Fruit fly (Drosophila melanogaster) whole organism, embryonic: Measurements from ENCODE around the gene CBP.

Experiments
- CG11093 ChIP-seq: fragments of 200-800 bp; sonication (Bioruptor generic); IDR thresholded peaks from 3 replicates; pipeline ENCODE4 v1.3.6; 2022; ENCODE audit warnings: missing biosample characterization, missing genetic modification characterization
- CG12104 ChIP-seq: fragments of 200-800 bp; sonication (Bioruptor generic); optimal IDR thresholded peaks from 3 replicates; lab custom pipeline; 2016; ENCODE audit warnings: missing biosample characterization, missing genetic modification characterization
- CG12299 ChIP-seq: fragments of 200-800 bp; sonication (Bioruptor generic); optimal IDR thresholded peaks from 2 replicates; lab custom pipeline; 2018; ENCODE audit warnings: missing biosample characterization, mild to moderate bottlenecking, missing genetic modification characterization
- CG12659 ChIP-seq: fragments of 200-800 bp; sonication (Bioruptor generic); optimal IDR thresholded peaks from 3 replicates; lab custom pipeline; 2017; ENCODE audit warnings: mild to moderate bottlenecking, missing biosample characterization, missing genetic modification reagents, missing genetic modification characterization
- CG14860 ChIP-seq: fragments of 200-800 bp; sonication (Bioruptor generic); IDR thresholded peaks from 3 replicates; pipeline ENCODE4 v1.3.6; 2022; ENCODE audit warnings: missing biosample characterization, missing genetic modification characterization; ENCODE audit not compliant: partially characterized antibody
- CG15011 ChIP-seq: fragments of 200-800 bp; sonication (Bioruptor generic); optimal IDR thresholded peaks from 3 replicates; lab custom pipeline; 2018; ENCODE audit warnings: missing biosample characterization, mild to moderate bottlenecking, missing genetic modification characterization
- CG15073 ChIP-seq: fragments of 200-800 bp; sonication (Bioruptor generic); optimal IDR thresholded peaks from 2 replicates; lab custom pipeline; 2016; ENCODE audit warnings: missing biosample characterization, missing genetic modification characterization
- CG15696 ChIP-seq: fragments of 200-800 bp; sonication (Bioruptor generic); optimal IDR thresholded peaks from 2 replicates; lab custom pipeline; 2019; ENCODE audit warnings: missing biosample characterization, mild to moderate bottlenecking, missing genetic modification characterization, moderate library complexity
- CG16815 ChIP-seq: fragments of 200-800 bp; sonication (Bioruptor generic); optimal IDR thresholded peaks from 3 replicates; lab custom pipeline; 2017; ENCODE audit warnings: missing biosample characterization, mild to moderate bottlenecking, missing genetic modification characterization
- CG17568 ChIP-seq: fragments of 200-800 bp; sonication (Bioruptor generic); optimal IDR thresholded peaks from 2 replicates; lab custom pipeline; 2018; ENCODE audit warnings: missing biosample characterization, mild to moderate bottlenecking, missing genetic modification characterization, moderate library complexity
- CG30020 ChIP-seq: fragments of 200-800 bp; optimal IDR thresholded peaks from 2 replicates; lab custom pipeline; 2019; ENCODE audit warnings: missing biosample characterization, mild to moderate bottlenecking, missing genetic modification characterization, moderate library complexity
- CG30431 ChIP-seq: fragments of 200-800 bp; sonication (Bioruptor generic); optimal IDR thresholded peaks from 2 replicates; lab custom pipeline; 2017; ENCODE audit warnings: missing biosample characterization, missing genetic modification characterization
- CG3847 ChIP-seq: fragments of 200-800 bp; sonication (Bioruptor generic); IDR thresholded peaks from 2 replicates; pipeline ENCODE4 v1.3.6; 2022; ENCODE audit warnings: missing biosample characterization, missing genetic modification characterization
- CG7372 ChIP-seq: fragments of 200-800 bp; sonication (Bioruptor generic); IDR thresholded peaks from 2 replicates; pipeline ENCODE4 v1.3.6; 2022; ENCODE audit warnings: missing biosample characterization, missing genetic modification characterization
- CG7987 ChIP-seq: fragments of 200-800 bp; sonication (Bioruptor generic); optimal IDR thresholded peaks from 2 replicates; lab custom pipeline; 2018; ENCODE audit warnings: missing biosample characterization, mild to moderate bottlenecking, missing genetic modification characterization, moderate library complexity
- CG9727 ChIP-seq: fragments of 200-800 bp; sonication (Bioruptor generic); optimal IDR thresholded peaks from 3 replicates; lab custom pipeline; 2017; ENCODE audit warnings: missing biosample characterization, mild to moderate bottlenecking, missing genetic modification characterization
- CG9876 ChIP-seq: fragments of 200-800 bp; sonication (Bioruptor generic); optimal IDR thresholded peaks from 2 replicates; lab custom pipeline; 2016; ENCODE audit warnings: missing biosample characterization, missing genetic modification characterization
- CG9932 ChIP-seq: fragments of 200-800 bp; sonication (Bioruptor generic); IDR thresholded peaks from 2 replicates; pipeline ENCODE4 v1.3.6; 2022; ENCODE audit warnings: missing biosample characterization, missing genetic modification characterization
- H2.0 ChIP-seq: fragments of 200-800 bp; sonication (Bioruptor generic); IDR thresholded peaks from 2 replicates; pipeline ENCODE4 v1.3.6; 2022; ENCODE audit warnings: missing biosample characterization, missing genetic modification characterization
- Hmr ChIP-seq: fragments of 200-800 bp; sonication (Bioruptor generic); optimal IDR thresholded peaks from 3 replicates; lab custom pipeline; 2017; ENCODE audit warnings: mild to moderate bottlenecking, missing biosample characterization, missing genetic modification reagents, missing genetic modification characterization
- Hr3 ChIP-seq: fragments of 200-800 bp; sonication (Bioruptor generic); optimal IDR thresholded peaks from 3 replicates; lab custom pipeline; 2016; ENCODE audit warnings: missing biosample characterization, missing genetic modification characterization
- Hr78 ChIP-seq, 2 experiments: fragments of 200-800 bp in 1 of 2; fragments of >200 bp in 1 of 2; sonication (Bioruptor generic) in 1 of 2; optimal IDR thresholded peaks; 2 replicates each; lab custom pipeline; 2017 to 2019; ENCODE audit warnings: missing biosample characterization in 2 of 2, missing genetic modification characterization in 2 of 2, mild to moderate bottlenecking in 1 of 2, moderate library complexity in 1 of 2
- Spps ChIP-seq: fragments of 200-800 bp; sonication (Bioruptor generic); optimal IDR thresholded peaks from 2 replicates; lab custom pipeline; 2018; ENCODE audit warnings: missing biosample characterization, mild to moderate bottlenecking, missing genetic modification characterization
- Sry-δ ChIP-seq: fragments of 200-800 bp; sonication (Bioruptor generic); optimal IDR thresholded peaks from 2 replicates; lab custom pipeline; 2016; ENCODE audit warnings: missing biosample characterization, missing genetic modification characterization
- Stat92E ChIP-seq, 3 experiments: fragments of >200 bp in 2 of 3; fragments of 200-800 bp in 1 of 3; sonication (Bioruptor generic) in 1 of 3; optimal IDR thresholded peaks; 2 replicates each; lab custom pipeline; 2017 to 2019; ENCODE audit warnings: missing biosample characterization in 3 of 3, missing genetic modification characterization in 3 of 3, mild to moderate bottlenecking in 1 of 3, moderate library complexity in 1 of 3
- Vsx1 ChIP-seq: fragments of 200-800 bp; sonication (Bioruptor generic); optimal IDR thresholded peaks from 2 replicates; lab custom pipeline; 2017; ENCODE audit warnings: missing biosample characterization, mild to moderate bottlenecking, missing genetic modification characterization, missing genetic modification reagents
- bowl ChIP-seq: fragments of 200-800 bp; sonication (Bioruptor generic); IDR thresholded peaks from 2 replicates; pipeline ENCODE4 v1.3.6; 2022; ENCODE audit warnings: missing biosample characterization, missing genetic modification characterization
- cas ChIP-seq: fragments of 200-800 bp; sonication (Bioruptor generic); IDR thresholded peaks from 2 replicates; pipeline ENCODE4 v1.3.6; 2022; ENCODE audit warnings: missing biosample characterization, missing genetic modification characterization
- cato ChIP-seq: fragments of 200-800 bp; sonication (Bioruptor generic); optimal IDR thresholded peaks from 2 replicates; lab custom pipeline; 2016; ENCODE audit warnings: missing biosample characterization, missing genetic modification characterization, borderline replicate concordance
- caup ChIP-seq: fragments of 200-800 bp; sonication (Bioruptor generic); optimal IDR thresholded peaks from 3 replicates; lab custom pipeline; 2017; ENCODE audit warnings: missing biosample characterization, mild to moderate bottlenecking, missing genetic modification characterization, moderate library complexity; ENCODE audit not compliant: severe bottlenecking
- chn ChIP-seq: fragments of 200-800 bp; sonication (Bioruptor generic); optimal IDR thresholded peaks from 2 replicates; lab custom pipeline; 2016; ENCODE audit warnings: missing biosample characterization, missing genetic modification characterization
- en ChIP-seq: fragments of 200-800 bp; sonication (Bioruptor generic); optimal IDR thresholded peaks from 2 replicates; lab custom pipeline; 2016; ENCODE audit warnings: missing biosample characterization, missing genetic modification characterization
- fd96Cb ChIP-seq: fragments of 200-800 bp; sonication (Bioruptor generic); optimal IDR thresholded peaks from 2 replicates; lab custom pipeline; 2018; ENCODE audit warnings: missing biosample characterization, mild to moderate bottlenecking, missing genetic modification characterization, moderate library complexity
- fru ChIP-seq: fragments of >200 bp; optimal IDR thresholded peaks from 2 replicates; lab custom pipeline; 2017
- gce ChIP-seq: fragments of 200-800 bp; sonication (Bioruptor generic); IDR thresholded peaks from 3 replicates; pipeline ENCODE4 v1.3.6; 2022; ENCODE audit warnings: missing biosample characterization, missing genetic modification characterization
- grau ChIP-seq: fragments of 200-800 bp; optimal IDR thresholded peaks from 3 replicates; lab custom pipeline; 2019; ENCODE audit warnings: missing biosample characterization, mild to moderate bottlenecking, missing genetic modification characterization, moderate library complexity
- gro ChIP-seq: fragments of 200-800 bp; sonication (Bioruptor generic); optimal IDR thresholded peaks from 2 replicates; lab custom pipeline; 2016; ENCODE audit warnings: missing biosample characterization, missing genetic modification characterization
- insv ChIP-seq, 2 experiments: fragments of 200-800 bp; sonication (Bioruptor generic); optimal IDR thresholded peaks; 3 replicates each; lab custom pipeline; 2016 to 2018; ENCODE audit warnings: missing biosample characterization in 2 of 2, missing genetic modification characterization in 2 of 2
- inv ChIP-seq: fragments of 200-800 bp; sonication (Bioruptor generic); IDR thresholded peaks from 2 replicates; pipeline ENCODE4 v1.3.6; 2022; ENCODE audit warnings: missing biosample characterization, missing genetic modification characterization; ENCODE audit not compliant: partially characterized antibody
- ken ChIP-seq: fragments of 200-800 bp; sonication (Bioruptor generic); IDR thresholded peaks from 3 replicates; pipeline ENCODE4 v1.3.6; 2022; ENCODE audit warnings: missing biosample characterization, missing genetic modification characterization
- lola ChIP-seq, 3 experiments: fragments of >200 bp in 2 of 3; fragments of 200-800 bp in 1 of 3; sonication (Bioruptor generic) in 1 of 3; optimal IDR thresholded peaks; 2 replicates each; lab custom pipeline; 2017 to 2019; ENCODE audit warnings: missing biosample characterization in 3 of 3, missing genetic modification characterization in 3 of 3, mild to moderate bottlenecking in 1 of 3, moderate library complexity in 1 of 3
- pros ChIP-seq: fragments of 200-800 bp; sonication (Bioruptor generic); optimal IDR thresholded peaks from 3 replicates; lab custom pipeline; 2019; ENCODE audit warnings: missing biosample characterization, mild to moderate bottlenecking, missing genetic modification characterization, moderate library complexity
- ssp ChIP-seq: fragments of 200-800 bp; sonication (Bioruptor generic); IDR thresholded peaks from 2 replicates; pipeline ENCODE4 v1.3.6; 2022; ENCODE audit warnings: missing biosample characterization, missing genetic modification characterization
- tap ChIP-seq: fragments of 200-800 bp; optimal IDR thresholded peaks from 3 replicates; lab custom pipeline; 2019; ENCODE audit warnings: missing biosample characterization, mild to moderate bottlenecking, missing genetic modification characterization, moderate library complexity
- tgo ChIP-seq: fragments of 200-800 bp; sonication (Bioruptor generic); IDR thresholded peaks from 3 replicates; pipeline ENCODE4 v1.3.6; 2022; ENCODE audit warnings: missing biosample characterization, missing genetic modification characterization
- tio ChIP-seq: fragments of 200-800 bp; sonication (Bioruptor generic); optimal IDR thresholded peaks from 2 replicates; lab custom pipeline; 2017; ENCODE audit warnings: missing biosample characterization, missing genetic modification characterization, inconsistent platforms
- tll ChIP-seq, 2 experiments: fragments of 200-800 bp in 1 of 2; fragments of >200 bp in 1 of 2; sonication (Bioruptor generic) in 1 of 2; optimal IDR thresholded peaks; 2 replicates each; lab custom pipeline; 2017 to 2019; ENCODE audit warnings: missing biosample characterization in 2 of 2, missing genetic modification characterization in 2 of 2, mild to moderate bottlenecking in 1 of 2, moderate library complexity in 1 of 2
- yki ChIP-seq: fragments of >200 bp; optimal IDR thresholded peaks from 3 replicates; lab custom pipeline; 2018

Gene CBP

dm6 chrX:7293133-7293873 is 43.8 kb upstream of the CBP start (continued):
- TF ChIP-seq grau, result peak; percentile 70
- peak; percentile 67 for TF ChIP-seq tio
- TF ChIP-seq caup (GFP tag; lab: Kevin White, UChicago), result peak; percentile 23
- peak; percentile 76 for TF ChIP-seq CG16815 (GFP tag; lab: Kevin White, UChicago)
- TF ChIP-seq CG11093 (GFP tag; lab: Robert Waterston, UW), result peak; percentile 79
- TF ChIP-seq chn, result peak; percentile 83
- TF ChIP-seq cas (GFP tag; lab: Robert Waterston, UW), result 0 out of 2 replicates have a peak, but pooled peaks have one; percentile 35
- TF ChIP-seq ken (GFP tag; lab: Robert Waterston, UW), result peak; percentile 92
- TF ChIP-seq CG12299 (tag; lab: Kevin White, UChicago), result peak; percentile 43
- peak; percentile 56 for TF ChIP-seq Vsx1
- no peak for TF ChIP-seq Stat92E (GFP tag; optimal IDR thresholded peaks at IDR 0.05; lab: Kevin White, UChicago)
- TF ChIP-seq ssp, result peak; percentile 61
- TF ChIP-seq fd96Cb (tag; lab: Kevin White, UChicago), result peak; percentile 90
- TF ChIP-seq gro (GFP tag; lab: Kevin White, UChicago), result no peak
- peak; percentile 64 for TF ChIP-seq CG12659 (GFP tag; lab: Kevin White, UChicago)
- peak; percentile 87 for TF ChIP-seq CG15696 (tag; lab: Kevin White, UChicago)
- TF ChIP-seq cato, result peak; percentile 65
- TF ChIP-seq Hmr (GFP tag; lab: Kevin White, UChicago), result peak; percentile 25
- TF ChIP-seq CG12104 (GFP tag; lab: Kevin White, UChicago), result peak; percentile 62
- peak in 1 of 2 experiments; percentile 54 for TF ChIP-seq Hr78 (GFP tag; optimal IDR thresholded peaks at IDR 0.05; lab: Kevin White, UChicago)
- TF ChIP-seq Sry-δ (GFP tag; lab: Kevin White, UChicago), result peak; percentile 40
- TF ChIP-seq yki, result peak; percentile 31
- TF ChIP-seq H2.0, result peak; percentile 81
- peak; percentile 47 for TF ChIP-seq pros (GFP tag; lab: Kevin White, UChicago)
- TF ChIP-seq CG14860, result no peak
- TF ChIP-seq CG30020 (tag; lab: Kevin White, UChicago), result peak; percentile 35
- TF ChIP-seq inv (GFP tag; lab: Robert Waterston, UW), result no peak
- TF ChIP-seq tgo (GFP tag; lab: Robert Waterston, UW), result peak; percentile 64
- peak in 1 of 3 experiments; percentile 83 for TF ChIP-seq lola (GFP tag; optimal IDR thresholded peaks at IDR 0.05; lab: Kevin White, UChicago)
- peak; percentile 75 for TF ChIP-seq CG9727 (GFP tag; lab: Kevin White, UChicago)
- TF ChIP-seq tap (tag; lab: Kevin White, UChicago), result peak; percentile 85
- TF ChIP-seq CG7987 (GFP tag; lab: Kevin White, UChicago), result peak; percentile 45
- peak; percentile 79 for TF ChIP-seq Spps
- peak; percentile 61 for TF ChIP-seq Hr3
- TF ChIP-seq CG7372 (GFP tag; lab: Robert Waterston, UW), result peak; percentile 72
- peak; percentile 84 for TF ChIP-seq gce (GFP tag; lab: Robert Waterston, UW)
- TF ChIP-seq en, result peak; percentile 84
- peak; percentile 64 for TF ChIP-seq CG17568 (GFP tag; lab: Kevin White, UChicago)
- peak; percentile 29 for TF ChIP-seq CG15073 (GFP tag; lab: Kevin White, UChicago)
- TF ChIP-seq CG9932 (GFP tag; lab: Robert Waterston, UW), result no peak
- peak; percentile 75 for TF ChIP-seq bowl (GFP tag; lab: Robert Waterston, UW)
- peak; percentile 53 for TF ChIP-seq CG15011
- TF ChIP-seq CG9876 (GFP tag; lab: Kevin White, UChicago), result peak; percentile 79
- TF ChIP-seq insv (GFP tag; optimal IDR thresholded peaks at IDR 0.05; lab: Kevin White, UChicago), result peak in 1 of 2 experiments; percentile 8
- peak; percentile 90 for TF ChIP-seq CG30431 (GFP tag; lab: Kevin White, UChicago)
- TF ChIP-seq fru (lab: Kevin White, UChicago), result no peak
- no peak for TF ChIP-seq tll (GFP tag; optimal IDR thresholded peaks at IDR 0.05; lab: Kevin White, UChicago)
- peak; percentile 53 for TF ChIP-seq CG3847
